Worm (Caenorhabditis elegans) whole organism, L2 larva: Measurements from ENCODE around the gene ZC53.22.

Experiments used
- elt-1 ChIP-seq: fragments of 150-350 bp; optimal IDR thresholded peaks from 2 replicates; lab custom pipeline; 2014; ENCODE audit warnings: missing biosample characterization, missing genetic modification characterization
- snpc-4 ChIP-seq: fragments of 150-350 bp; optimal IDR thresholded peaks from 2 replicates; lab custom pipeline; 2014; ENCODE audit warnings: missing biosample characterization, missing genetic modification characterization

DNA sequence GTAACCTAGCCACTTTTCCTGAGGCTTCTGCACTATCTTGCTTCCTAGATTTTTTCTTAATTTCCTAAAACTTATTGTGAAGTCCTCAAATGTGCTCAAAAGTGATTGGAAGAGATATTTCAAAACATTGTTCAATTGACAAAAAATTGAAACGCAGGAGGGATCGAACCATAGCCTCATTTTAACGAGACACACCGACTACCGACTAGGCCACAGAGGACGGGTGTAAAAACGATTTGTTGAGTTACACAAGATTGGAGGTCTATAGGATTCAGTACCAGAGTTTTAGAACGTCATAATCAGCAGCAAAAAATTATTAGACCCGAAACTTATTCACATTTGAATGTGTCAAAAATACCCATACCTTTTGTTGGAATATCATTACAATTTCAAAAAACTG is 17.1 kb upstream of the ZC53.22 start:
- TF ChIP-seq elt-1 (tag; lab: Kevin White, UChicago): no peak
- TF ChIP-seq snpc-4 (tag; lab: Kevin White, UChicago): no peak
